1 fruit fly cellular context compared by ENCODE assay signal in genomic region chr3R:21593735-21594345, dm6.
A peak's percentile ranks its signal among the peaks of the same experiment; 100 is the strongest.
TF ChIP-seq lines count a peak whose summit lies in the region.

No protein-coding gene starts in this region.

TF ChIP-seq in whole organism, embryonic, 481 proteins besides CTCF, POLR2A, EP300 and RAD21 (continued from another document):
- peak; percentile 11; the same call in 1 of the 2 replicates for TF ChIP-seq Scr (GFP tag; IDR thresholded peaks at IDR 0.05; lab: Robert Waterston, UW; ENCODE audit: partially characterized antibody)
- peak; percentile 47 for TF ChIP-seq CG1832 (GFP tag; optimal IDR thresholded peaks at IDR 0.05; lab: Kevin White, UChicago)
- TF ChIP-seq CG10366 (GFP tag; IDR thresholded peaks at IDR 0.05; lab: Robert Waterston, UW), result no peak
- peak; percentile 25 for TF ChIP-seq CG5245 (GFP tag; optimal IDR thresholded peaks at IDR 0.05; lab: Kevin White, UChicago)
- TF ChIP-seq pros (GFP tag; optimal IDR thresholded peaks at IDR 0.05; lab: Kevin White, UChicago), result peak; percentile 72
- peak; percentile 68 for TF ChIP-seq Med (GFP tag; lab: Kevin White, UChicago)
